Worm (Caenorhabditis elegans): Measurements from ENCODE around the gene srd-42.

ce11 chrX:13339029-13339626, 35.9 kb upstream of the srd-42 start:
- TF ChIP-seq dpl-1 (GFP tag; optimal IDR thresholded peaks at IDR 0.05) (no peak), ama-1 (optimal IDR thresholded peaks at IDR 0.05) (no peak), ama-1 (GFP tag; optimal IDR thresholded peaks at IDR 0.05) (no peak), repo-1 (tag; optimal IDR thresholded peaks at IDR 0.05) (no peak), cebp-2 (GFP tag; IDR thresholded peaks at IDR 0.05) (no peak), nfya-2 (GFP tag; IDR thresholded peaks at IDR 0.05) (no peak), C06A6.2 (GFP tag; conservative IDR thresholded peaks at IDR 0.05) (no peak), ZK185.1 (tag; optimal IDR thresholded peaks at IDR 0.05; ENCODE audit: poor library complexity, severe bottlenecking) (no peak), chd-7 (tag; optimal IDR thresholded peaks at IDR 0.05) (no peak), lsy-27 (tag; optimal IDR thresholded peaks at IDR 0.05; ENCODE audit: borderline replicate concordance, insufficient read depth) (no peak), ceh-27 (GFP tag; optimal IDR thresholded peaks at IDR 0.05) (no peak), B0336.3 (GFP tag; IDR thresholded peaks at IDR 0.05) (no peak), somi-1 (GFP tag; optimal IDR thresholded peaks at IDR 0.05) (no peak)
